Worm (Caenorhabditis elegans) whole organism, late embryonic: Measurements from ENCODE around the gene T23F6.5.

Experiments
- ama-1 ChIP-seq: fragments of 150-350 bp; optimal IDR thresholded peaks from 2 replicates; lab custom pipeline; 2014
- ceh-2 ChIP-seq: sonication (generic microtip); optimal IDR thresholded peaks from 2 replicates; lab custom pipeline; 2016; ENCODE audit warnings: missing genotype, missing genetic modification characterization, missing compliant biosample characterization
- ceh-34 ChIP-seq: sonication (generic microtip); optimal IDR thresholded peaks from 2 replicates; lab custom pipeline; 2016; ENCODE audit warnings: mild to moderate bottlenecking, missing genetic modification characterization, missing compliant biosample characterization
- ceh-9 ChIP-seq: sonication (generic microtip); optimal IDR thresholded peaks from 2 replicates; lab custom pipeline; 2016; ENCODE audit warnings: mild to moderate bottlenecking, missing genetic modification characterization, inconsistent platforms, missing compliant biosample characterization
- dmd-4 ChIP-seq: sonication (generic microtip); optimal IDR thresholded peaks from 2 replicates; lab custom pipeline; 2016; ENCODE audit warnings: borderline replicate concordance, missing genetic modification characterization, missing compliant biosample characterization
- elt-2 ChIP-seq: sonication (generic microtip); optimal IDR thresholded peaks from 2 replicates; lab custom pipeline; 2016; ENCODE audit warnings: missing genetic modification reagents, missing genetic modification characterization, missing compliant biosample characterization
- fkh-10 ChIP-seq: fragments of 150-350 bp; optimal IDR thresholded peaks from 2 replicates; lab custom pipeline; 2014; ENCODE audit warnings: missing biosample characterization, missing genetic modification reagents, missing genetic modification characterization
- hlh-30 ChIP-seq: sonication (generic microtip); optimal IDR thresholded peaks from 2 replicates; lab custom pipeline; 2017; ENCODE audit warnings: antibody characterized with exemption, missing genetic modification characterization, missing compliant biosample characterization; ENCODE audit not compliant: insufficient read depth
- sox-4 ChIP-seq: sonication (generic microtip); optimal IDR thresholded peaks from 2 replicates; lab custom pipeline; 2017; ENCODE audit warnings: mild to moderate bottlenecking, missing genetic modification characterization, inconsistent platforms, missing compliant biosample characterization
- ttx-3 ChIP-seq: sonication (generic microtip); optimal IDR thresholded peaks from 2 replicates; lab custom pipeline; 2016; ENCODE audit warnings: missing genetic modification reagents, missing genetic modification characterization, missing compliant biosample characterization

ce11 chrIV:12771414-12771813 is 30.1 kb upstream of the T23F6.5 start:
- TF ChIP-seq ttx-3 (tag; lab: Kevin White, UChicago), result no peak
- no peak for TF ChIP-seq elt-2 (tag; lab: Kevin White, UChicago)
- TF ChIP-seq sox-4 (tag; lab: Kevin White, UChicago), result no peak
- peak; percentile 59 for TF ChIP-seq ceh-34 (tag; lab: Kevin White, UChicago)
- peak; percentile 50 for TF ChIP-seq fkh-10
- TF ChIP-seq ceh-2 (tag; lab: Kevin White, UChicago), result no peak
- TF ChIP-seq ama-1 (lab: Kevin White, UChicago), result no peak
- TF ChIP-seq dmd-4, result peak; percentile 28
- no peak for TF ChIP-seq ceh-9 (tag; lab: Kevin White, UChicago)
- TF ChIP-seq hlh-30, result peak; percentile 21
